Fruit fly (Drosophila melanogaster): ENCODE results near the gene brk.

- no peak for TF ChIP-seq CG8388 (GFP tag; optimal IDR thresholded peaks at IDR 0.05)
- TF ChIP-seq jigr1 (GFP tag; IDR thresholded peaks at IDR 0.05), result no peak
- TF ChIP-seq CG9437 (GFP tag; optimal IDR thresholded peaks at IDR 0.05), result no peak
- TF ChIP-seq CG14014 (GFP tag; IDR thresholded peaks at IDR 0.05), result no peak
- no peak for TF ChIP-seq da (GFP tag; optimal IDR thresholded peaks at IDR 0.05)
- TF ChIP-seq CG18619 (GFP tag; optimal IDR thresholded peaks at IDR 0.05), result no peak
- TF ChIP-seq CG10209 (GFP tag; optimal IDR thresholded peaks at IDR 0.05), result no peak
- TF ChIP-seq sob (GFP tag; IDR thresholded peaks at IDR 0.05), result no peak
- TF ChIP-seq lab (GFP tag; optimal IDR thresholded peaks at IDR 0.05), result no peak
- TF ChIP-seq Chrac-16 (GFP tag; optimal IDR thresholded peaks at IDR 0.05), result no peak
- no peak for TF ChIP-seq lov (optimal IDR thresholded peaks at IDR 0.05)
- TF ChIP-seq lov (GFP tag; IDR thresholded peaks at IDR 0.05), result no peak
- no peak for TF ChIP-seq gcm2 (GFP tag; optimal IDR thresholded peaks at IDR 0.05)
Observed at dm6 chrX:7340667-7341066, 32.9 kb downstream of the brk start.
